Worm (Caenorhabditis elegans) whole organism, early embryonic: ENCODE measurements around the gene lgc-48.

ENCODE experiments used
- B0310.2 ChIP-seq: sonication (generic microtip); optimal IDR thresholded peaks from 2 replicates; lab custom pipeline; 2016; ENCODE audit warnings: mild to moderate bottlenecking, missing genetic modification characterization, missing compliant biosample characterization
- F13C5.2 ChIP-seq: sonication (generic microtip); optimal IDR thresholded peaks from 2 replicates; lab custom pipeline; 2017; ENCODE audit warnings: mild to moderate bottlenecking, missing genetic modification characterization, inconsistent platforms, missing compliant biosample characterization
- aly-1 ChIP-seq: sonication (generic microtip); optimal IDR thresholded peaks from 2 replicates; lab custom pipeline; 2016; ENCODE audit warnings: missing genetic modification characterization, missing compliant biosample characterization
- ama-1 ChIP-seq: fragments of 150-350 bp; optimal IDR thresholded peaks from 2 replicates; lab custom pipeline; 2014
- ceh-13 ChIP-seq: fragments of 200-800 bp; sonication (Bioruptor generic); optimal IDR thresholded peaks from 2 replicates; lab custom pipeline; 2018; ENCODE audit warnings: mild to moderate bottlenecking, missing genetic modification characterization, missing compliant biosample characterization
- ceh-36 ChIP-seq: sonication (generic microtip); optimal IDR thresholded peaks from 2 replicates; lab custom pipeline; 2016; ENCODE audit warnings: missing genetic modification characterization, inconsistent platforms, missing compliant biosample characterization
- ets-7 ChIP-seq: sonication (generic microtip); optimal IDR thresholded peaks from 2 replicates; lab custom pipeline; 2016; ENCODE audit warnings: missing genotype, missing genetic modification characterization, missing compliant biosample characterization
- flt-1 ChIP-seq: fragments of 200-800 bp; sonication (Bioruptor generic); IDR thresholded peaks from 2 replicates; pipeline ENCODE4 v1.3.6; 2022; ENCODE audit warnings: missing genetic modification characterization, missing compliant biosample characterization
- hmbx-1 ChIP-seq: sonication (generic microtip); optimal IDR thresholded peaks from 2 replicates; lab custom pipeline; 2016; ENCODE audit warnings: mild to moderate bottlenecking, missing genetic modification characterization, missing compliant biosample characterization
- hmg-4 ChIP-seq: fragments of 200-800 bp; sonication (Bioruptor generic); optimal IDR thresholded peaks from 2 replicates; lab custom pipeline; 2018; ENCODE audit warnings: mild to moderate bottlenecking, missing genetic modification characterization, missing compliant biosample characterization
- hnd-1 ChIP-seq: sonication (generic microtip); optimal IDR thresholded peaks from 2 replicates; lab custom pipeline; 2016; ENCODE audit warnings: missing genetic modification characterization, missing compliant biosample characterization
- pes-1 ChIP-seq: fragments of 200-800 bp; sonication (Bioruptor generic); IDR thresholded peaks from 2 replicates; pipeline ENCODE4 v1.3.6; 2022; ENCODE audit warnings: missing genetic modification reagents, missing genetic modification characterization, missing compliant biosample characterization
- scrt-1 ChIP-seq: fragments of 200-800 bp; sonication (Bioruptor generic); IDR thresholded peaks from 2 replicates; pipeline ENCODE4 v1.3.6; 2022; ENCODE audit warnings: missing genetic modification characterization, missing compliant biosample characterization
- sea-1 ChIP-seq: fragments of 200-800 bp; sonication (Bioruptor generic); conservative IDR thresholded peaks from 2 replicates; pipeline ENCODE4 v1.3.6; 2022; ENCODE audit warnings: missing genetic modification characterization, missing compliant biosample characterization
- tbx-11 ChIP-seq: fragments of 200-800 bp; sonication (Bioruptor generic); IDR thresholded peaks from 2 replicates; pipeline ENCODE4 v1.3.6; 2022; ENCODE audit warnings: missing genetic modification characterization, missing compliant biosample characterization
- tbx-37 ChIP-seq: fragments of 200-800 bp; sonication (Bioruptor generic); conservative IDR thresholded peaks from 2 replicates; pipeline ENCODE4 v1.3.6; 2022; ENCODE audit warnings: missing genetic modification reagents, missing genetic modification characterization, missing compliant biosample characterization
- tra-4 ChIP-seq: sonication (generic microtip); optimal IDR thresholded peaks from 2 replicates; lab custom pipeline; 2017; ENCODE audit warnings: missing genetic modification characterization, missing compliant biosample characterization

The lgc-48 gene

DNA sequence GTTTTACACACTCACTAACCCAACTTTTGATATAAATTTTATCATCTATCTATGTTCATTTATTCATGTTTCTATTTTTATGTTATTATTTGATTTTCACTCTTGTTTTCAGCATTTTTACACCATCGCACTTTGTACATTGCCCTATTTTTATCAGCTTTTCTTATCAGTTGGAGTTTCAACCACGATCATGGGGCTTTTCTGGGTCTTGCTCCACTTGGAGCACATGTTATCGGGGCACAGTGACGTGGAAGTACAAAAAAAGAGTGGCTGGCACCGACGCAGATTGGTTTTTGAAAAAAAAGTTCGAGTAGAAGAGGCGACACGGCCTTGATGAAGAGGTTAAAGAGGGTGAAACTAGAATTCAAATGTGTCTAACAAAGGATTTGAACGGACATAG is 37.1 kb downstream of the lgc-48 start:
- TF ChIP-seq hmbx-1 (tag; lab: Kevin White, UChicago) (no peak), tra-4 (tag; lab: Kevin White, UChicago) (no peak), pes-1 (GFP tag; lab: Robert Waterston, UW) (no peak), ets-7 (tag; lab: Kevin White, UChicago) (no peak), flt-1 (GFP tag; lab: Robert Waterston, UW) (no peak), scrt-1 (GFP tag; lab: Robert Waterston, UW) (no peak), sea-1 (GFP tag; lab: Robert Waterston, UW) (no peak), aly-1 (tag; lab: Kevin White, UChicago) (no peak), ceh-36 (no peak), B0310.2 (tag; lab: Kevin White, UChicago) (no peak), hnd-1 (tag; lab: Kevin White, UChicago) (no peak), tbx-11 (no peak), hmg-4 (GFP tag; lab: Kevin White, UChicago) (no peak), ceh-13 (GFP tag; lab: Kevin White, UChicago) (no peak), F13C5.2 (tag; lab: Kevin White, UChicago) (no peak), ama-1 (lab: Kevin White, UChicago) (no peak), tbx-37 (GFP tag; lab: Robert Waterston, UW) (no peak)

DNA sequence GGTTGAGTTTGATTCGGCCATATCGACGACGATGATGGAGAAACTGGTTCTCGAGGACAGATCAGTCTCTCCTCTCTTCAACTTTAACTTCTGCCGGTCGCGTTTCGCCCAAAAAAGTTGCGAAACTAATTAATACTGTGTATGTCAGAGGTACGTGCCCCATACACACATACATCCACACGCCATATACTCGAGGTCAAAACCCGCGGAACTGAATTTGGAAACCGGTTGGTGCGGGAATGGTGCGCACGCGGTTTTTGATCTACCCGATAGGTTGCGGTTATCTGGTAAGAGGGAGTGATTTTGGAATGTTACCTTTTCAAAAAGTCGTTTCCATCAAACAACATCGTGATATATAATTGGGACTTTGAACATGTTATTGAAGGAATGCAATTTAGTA is 40.1 kb downstream of the lgc-48 start, which contains the start of gene ifbp-1:
TSS of gene ifbp-1 (minus strand) at position 85 of the 400 bp plus-strand sequence.
- no peak for TF ChIP-seq scrt-1 (GFP tag; lab: Robert Waterston, UW)
- no peak for TF ChIP-seq tra-4 (tag; lab: Kevin White, UChicago)
- no peak for TF ChIP-seq ceh-36
- no peak for TF ChIP-seq ama-1 (lab: Kevin White, UChicago)
- TF ChIP-seq hnd-1 (tag; lab: Kevin White, UChicago): no peak
- TF ChIP-seq aly-1 (tag; lab: Kevin White, UChicago): no peak
- TF ChIP-seq tbx-37 (GFP tag; lab: Robert Waterston, UW): no peak
- no peak for TF ChIP-seq F13C5.2 (tag; lab: Kevin White, UChicago)
- no peak for TF ChIP-seq flt-1 (GFP tag; lab: Robert Waterston, UW)

DNA sequence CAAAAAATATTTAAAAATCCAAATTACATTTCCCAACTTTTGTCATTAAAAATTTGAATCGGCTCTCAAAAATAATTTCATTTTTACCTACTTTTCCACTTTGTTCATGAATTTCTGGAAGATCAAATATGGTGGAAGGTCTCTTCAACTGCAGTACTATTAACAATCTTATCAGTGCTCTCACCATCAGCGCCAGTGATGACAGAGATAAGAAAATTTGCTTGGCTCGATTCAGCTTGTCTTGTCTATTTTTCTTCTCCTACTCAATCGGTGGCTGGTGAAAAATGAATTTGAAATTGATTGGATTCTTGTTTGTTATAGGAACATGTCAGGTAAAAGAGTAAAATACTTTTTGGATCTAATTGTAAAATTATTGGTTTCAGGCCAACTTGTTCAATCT is 40.9 kb downstream of the lgc-48 start, which contains the start of gene cpz-2:
TSS of gene cpz-2 (plus strand) at position 210 of the 400 bp plus-strand sequence.
- no peak for TF ChIP-seq scrt-1 (GFP tag; lab: Robert Waterston, UW)
- TF ChIP-seq F13C5.2 (tag; lab: Kevin White, UChicago): no peak
- no peak for TF ChIP-seq pes-1 (GFP tag; lab: Robert Waterston, UW)
- no peak for TF ChIP-seq tbx-37 (GFP tag; lab: Robert Waterston, UW)
- no peak for TF ChIP-seq hnd-1 (tag; lab: Kevin White, UChicago)
- no peak for TF ChIP-seq tra-4 (tag; lab: Kevin White, UChicago)
- TF ChIP-seq ets-7 (tag; lab: Kevin White, UChicago): no peak
- no peak for TF ChIP-seq hmg-4 (GFP tag; lab: Kevin White, UChicago)
- no peak for TF ChIP-seq ama-1 (lab: Kevin White, UChicago)
- no peak for TF ChIP-seq ceh-36

DNA sequence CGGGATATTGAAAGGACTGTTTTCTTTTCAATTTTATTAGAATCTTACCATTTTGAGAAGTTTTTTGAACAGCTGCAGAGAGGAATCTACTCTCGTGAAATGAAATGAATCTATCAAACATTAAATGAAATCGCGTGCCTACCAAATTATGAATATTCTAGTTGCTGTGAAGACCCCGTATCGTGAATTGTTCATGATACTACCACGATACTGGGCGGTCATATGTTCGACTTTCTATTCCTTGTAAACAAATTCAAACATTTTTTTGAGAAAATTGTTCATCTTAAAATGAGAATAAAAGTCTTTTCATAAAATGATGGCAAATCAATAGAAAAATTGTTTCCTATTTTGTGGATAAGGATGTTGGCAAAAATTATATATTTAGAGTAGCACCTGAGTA is 45.8 kb downstream of the lgc-48 start, which contains the start of gene gcy-34:
TSS of gene gcy-34 (minus strand) at position 101 of the 400 bp plus-strand sequence.
- TF ChIP-seq ets-7 (tag; lab: Kevin White, UChicago) (no peak), ceh-36 (no peak), tbx-37 (GFP tag; lab: Robert Waterston, UW) (no peak), tbx-11 (no peak), hmg-4 (GFP tag; lab: Kevin White, UChicago) (no peak), ceh-13 (GFP tag; lab: Kevin White, UChicago) (no peak), pes-1 (GFP tag; lab: Robert Waterston, UW) (no peak), aly-1 (tag; lab: Kevin White, UChicago) (no peak), sea-1 (GFP tag; lab: Robert Waterston, UW) (no peak), ama-1 (lab: Kevin White, UChicago) (no peak), flt-1 (GFP tag; lab: Robert Waterston, UW) (no peak), hmbx-1 (tag; lab: Kevin White, UChicago) (no peak), scrt-1 (GFP tag; lab: Robert Waterston, UW) (no peak), B0310.2 (tag; lab: Kevin White, UChicago) (no peak), tra-4 (tag; lab: Kevin White, UChicago) (no peak), hnd-1 (tag; lab: Kevin White, UChicago) (no peak), F13C5.2 (tag; lab: Kevin White, UChicago) (no peak)

DNA sequence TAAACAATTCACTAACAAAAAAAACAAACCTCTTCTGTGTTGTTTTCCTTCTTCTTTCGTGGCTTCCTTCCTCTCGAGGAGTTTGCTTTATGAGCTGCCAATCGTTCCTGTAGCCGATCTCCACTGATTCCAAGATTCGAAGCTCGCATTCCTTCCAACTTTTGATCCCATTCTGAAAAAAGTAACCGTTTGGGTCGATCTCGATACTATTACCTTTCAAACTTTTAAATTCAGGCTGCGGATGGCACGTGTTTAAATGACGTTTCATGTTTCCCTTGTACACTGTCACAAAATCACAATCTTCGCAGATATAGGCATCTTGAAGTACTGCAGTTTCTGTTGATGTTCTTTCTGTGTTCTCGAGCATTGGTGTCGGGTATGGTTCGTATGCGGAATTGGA is 47.4 kb downstream of the lgc-48 start:
- TF ChIP-seq ceh-36 (no peak), pes-1 (GFP tag; lab: Robert Waterston, UW) (no peak), ama-1 (lab: Kevin White, UChicago) (no peak), flt-1 (GFP tag; lab: Robert Waterston, UW) (no peak), hnd-1 (tag; lab: Kevin White, UChicago) (no peak), tra-4 (tag; lab: Kevin White, UChicago) (no peak)

DNA sequence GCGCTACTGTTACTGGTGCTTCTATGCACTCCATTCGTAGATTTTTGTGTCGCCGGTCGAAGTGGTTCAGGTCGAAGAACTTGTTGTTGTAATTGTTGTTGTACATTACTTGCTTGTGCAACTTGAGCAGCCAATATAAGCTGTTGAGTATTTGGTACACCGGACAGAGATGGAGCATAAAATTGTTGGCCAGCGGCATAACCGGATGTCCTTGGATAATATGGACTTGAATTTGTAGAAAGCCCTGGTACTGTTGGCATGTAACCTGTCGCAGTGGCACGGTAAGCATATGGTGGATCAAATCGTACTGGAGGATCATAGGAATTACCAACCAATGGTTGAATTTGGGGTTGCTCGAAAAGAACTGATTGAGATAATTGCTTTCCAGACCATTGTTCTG is 48.9 kb downstream of the lgc-48 start:
- TF ChIP-seq ceh-13 (GFP tag; lab: Kevin White, UChicago): no peak
- no peak for TF ChIP-seq F13C5.2 (tag; lab: Kevin White, UChicago)

DNA sequence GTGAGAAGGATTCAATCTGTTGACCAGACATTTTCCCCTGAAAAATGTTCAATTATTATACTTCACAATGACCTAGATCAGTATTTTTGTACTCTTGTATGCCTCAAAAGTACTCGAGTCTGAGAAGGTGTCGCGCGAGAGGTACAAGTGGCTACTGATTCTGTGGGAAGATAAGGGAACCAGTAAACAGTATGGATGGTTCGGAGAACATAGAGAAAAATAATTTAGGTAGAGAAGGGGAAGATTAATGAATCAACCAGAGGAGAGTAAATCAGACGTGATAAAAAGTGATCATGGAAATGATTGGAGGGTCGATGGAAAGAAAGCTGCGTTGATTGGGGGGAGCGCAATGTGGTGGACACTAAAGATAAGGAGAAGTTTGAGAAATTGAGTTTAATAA is 49.4 kb downstream of the lgc-48 start:
- TF ChIP-seq pes-1 (GFP tag; lab: Robert Waterston, UW): no peak

DNA sequence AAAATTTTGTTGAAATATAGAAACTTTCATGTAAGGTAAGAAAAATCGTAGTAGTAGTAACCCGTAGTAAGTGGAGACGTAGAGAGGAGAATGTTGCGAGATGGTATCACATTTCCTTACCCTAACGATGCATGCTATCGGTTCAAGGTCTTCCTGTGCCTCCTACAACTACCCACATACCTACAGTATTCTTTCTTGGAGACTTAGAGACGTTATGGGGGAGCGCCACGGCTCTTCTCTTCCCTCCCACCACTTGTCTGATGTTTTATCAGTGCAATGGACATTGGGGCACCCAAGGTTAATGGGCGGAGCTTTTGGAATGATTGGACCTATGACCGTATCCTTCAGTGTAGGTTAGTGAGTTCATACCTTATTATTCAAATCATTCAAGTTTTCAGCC is 50.9 kb downstream of the lgc-48 start:
- TF ChIP-seq hmg-4 (GFP tag; lab: Kevin White, UChicago): no peak
- TF ChIP-seq B0310.2 (tag; lab: Kevin White, UChicago): no peak
- no peak for TF ChIP-seq ets-7 (tag; lab: Kevin White, UChicago)
- TF ChIP-seq aly-1 (tag; lab: Kevin White, UChicago): no peak
- no peak for TF ChIP-seq pes-1 (GFP tag; lab: Robert Waterston, UW)
- TF ChIP-seq F13C5.2 (tag; lab: Kevin White, UChicago): no peak
- TF ChIP-seq ceh-36: no peak
- no peak for TF ChIP-seq tbx-11
- TF ChIP-seq ama-1 (lab: Kevin White, UChicago): no peak
